Worm (Caenorhabditis elegans): ENCODE data around the gene rol-3.

Gene rol-3

DNA sequence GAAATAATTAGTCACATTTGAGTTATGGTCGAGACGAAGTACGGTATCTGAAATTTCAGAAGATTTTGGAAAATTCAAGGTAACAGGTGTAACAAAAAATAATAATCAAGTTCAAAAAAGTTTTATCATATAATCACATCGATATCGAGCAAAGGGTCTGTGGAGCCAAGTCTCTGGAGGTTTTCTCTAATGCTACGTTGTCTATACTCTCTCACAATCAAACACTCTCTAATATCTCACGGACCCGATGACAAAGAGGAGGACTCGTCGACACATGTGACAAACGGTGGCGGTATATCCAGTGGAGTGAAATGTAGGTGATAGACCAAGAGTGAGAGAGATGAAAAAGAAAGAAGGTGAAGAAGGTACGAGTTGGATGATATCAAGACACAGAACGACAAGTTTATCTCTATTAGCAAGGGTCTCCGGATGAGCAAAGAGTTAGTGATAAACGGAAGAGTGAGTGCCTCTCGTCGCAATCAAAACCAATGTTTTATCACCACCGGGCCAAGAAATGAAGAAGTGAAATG lies 42.3 kb downstream of the rol-3 start, which contains the start of gene F20D6.10 (continued):
- TF ChIP-seq hpl-2 (GFP tag; optimal IDR thresholded peaks at IDR 0.05) = no peak
- no peak for TF ChIP-seq C04F5.9 (tag; optimal IDR thresholded peaks at IDR 0.05)
- no peak for TF ChIP-seq nhr-19 (GFP tag; conservative IDR thresholded peaks at IDR 0.05)
- TF ChIP-seq fkh-10 (GFP tag; optimal IDR thresholded peaks at IDR 0.05) = no peak
- TF ChIP-seq sup-37 (GFP tag; optimal IDR thresholded peaks at IDR 0.05) = no peak
- no peak for TF ChIP-seq ceh-63 (GFP tag; optimal IDR thresholded peaks at IDR 0.05)
- no peak for TF ChIP-seq pax-3 (tag; optimal IDR thresholded peaks at IDR 0.05)
- no peak for TF ChIP-seq lin-13 (GFP tag; optimal IDR thresholded peaks at IDR 0.05)
- TF ChIP-seq efl-1 (optimal IDR thresholded peaks at IDR 0.05) = peak in 1 of 2 experiments; percentile 5
- peak in 1 of 2 experiments; percentile 20 for TF ChIP-seq efl-1 (GFP tag; optimal IDR thresholded peaks at IDR 0.05 in 1 of 2)
- peak; percentile 19 for TF ChIP-seq unc-130 (tag; optimal IDR thresholded peaks at IDR 0.05)
- TF ChIP-seq rnt-1 (tag; optimal IDR thresholded peaks at IDR 0.05) = peak; percentile 78
- peak; percentile 30 to 44 for TF ChIP-seq lsy-2 (tag; optimal IDR thresholded peaks at IDR 0.05)

DNA sequence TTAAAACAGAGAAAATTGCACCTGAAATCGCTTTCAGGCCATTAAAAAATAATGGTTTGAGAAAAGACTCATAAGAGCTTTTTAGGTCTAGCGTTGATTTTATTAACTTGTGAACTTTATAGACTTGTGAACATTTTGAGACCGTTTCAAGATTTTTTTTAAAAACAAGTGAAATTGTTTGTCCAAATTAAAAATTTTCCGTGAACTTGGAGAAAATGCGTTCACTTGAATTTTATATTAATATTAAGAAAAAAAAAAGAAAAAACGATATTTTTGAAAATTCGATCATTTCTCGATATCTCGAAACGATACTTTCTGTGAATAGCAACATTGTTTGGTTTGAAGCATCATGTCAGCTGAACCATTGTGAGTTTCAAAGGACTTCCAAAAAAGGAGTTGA lies 47.8 kb downstream of the rol-3 start, which contains the start of gene F20D6.1:
Gene F20D6.1, plus strand, starts transcription at position 301 of the 400 bp plus-strand sequence.
- TF ChIP-seq swsn-7 (tag; optimal IDR thresholded peaks at IDR 0.05) (no peak), aly-2 (tag; optimal IDR thresholded peaks at IDR 0.05) (no peak), nhr-85 (tag) (no peak), ceh-8 (GFP tag; optimal IDR thresholded peaks at IDR 0.05) (no peak), mdl-1 (tag; optimal IDR thresholded peaks at IDR 0.05) (no peak), ces-1 (GFP tag; optimal IDR thresholded peaks at IDR 0.05) (no peak)

DNA sequence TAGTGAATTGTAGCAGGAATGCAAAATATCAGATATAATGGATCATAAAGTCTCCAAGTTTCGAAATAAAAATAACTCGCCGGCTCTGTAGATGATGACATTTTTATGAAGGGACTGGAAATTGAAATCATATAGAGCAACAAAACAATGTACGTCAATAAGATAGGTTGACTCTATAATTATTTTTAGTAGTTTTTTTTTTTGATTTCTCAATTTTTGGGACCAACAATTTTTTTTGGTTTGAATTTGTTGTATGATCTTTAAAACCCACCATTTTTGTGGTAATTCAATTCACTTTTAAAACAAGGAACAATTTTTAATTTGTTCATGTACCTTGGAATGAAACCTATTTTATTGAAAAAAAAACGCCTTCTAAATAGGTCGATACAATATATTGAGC lies 48.2 kb downstream of the rol-3 start, which contains the start of gene F20D6.12:
Gene F20D6.12, minus strand, starts transcription at position 101 of the 400 bp plus-strand sequence.
- TF ChIP-seq C04F5.9 (tag; optimal IDR thresholded peaks at IDR 0.05) (no peak), aha-1 (tag; optimal IDR thresholded peaks at IDR 0.05) (no peak), fkh-10 (GFP tag; optimal IDR thresholded peaks at IDR 0.05) (no peak), unc-86 (tag; optimal IDR thresholded peaks at IDR 0.05) (no peak), snu-23 (GFP tag; optimal IDR thresholded peaks at IDR 0.05) (no peak), ets-5 (GFP tag; IDR thresholded peaks at IDR 0.05) (no peak), nhr-19 (GFP tag; conservative IDR thresholded peaks at IDR 0.05) (no peak), Y116A8C.19 (tag; optimal IDR thresholded peaks at IDR 0.05; ENCODE audit: borderline replicate concordance) (no peak), mab-9 (GFP tag; IDR thresholded peaks at IDR 0.05) (no peak), lin-15B (tag; optimal IDR thresholded peaks at IDR 0.05) (no peak), ama-1 (optimal IDR thresholded peaks at IDR 0.05) (no peak), elt-2 (tag; optimal IDR thresholded peaks at IDR 0.05) (no peak), egl-27 (tag; optimal IDR thresholded peaks at IDR 0.05) (no peak), nhr-90 (tag; optimal IDR thresholded peaks at IDR 0.05; ENCODE audit: poor library complexity) (no peak), swsn-7 (tag; optimal IDR thresholded peaks at IDR 0.05) (no peak), pqm-1 (tag; optimal IDR thresholded peaks at IDR 0.05) (no peak), nhr-12 (tag; optimal IDR thresholded peaks at IDR 0.05) (no peak)

DNA sequence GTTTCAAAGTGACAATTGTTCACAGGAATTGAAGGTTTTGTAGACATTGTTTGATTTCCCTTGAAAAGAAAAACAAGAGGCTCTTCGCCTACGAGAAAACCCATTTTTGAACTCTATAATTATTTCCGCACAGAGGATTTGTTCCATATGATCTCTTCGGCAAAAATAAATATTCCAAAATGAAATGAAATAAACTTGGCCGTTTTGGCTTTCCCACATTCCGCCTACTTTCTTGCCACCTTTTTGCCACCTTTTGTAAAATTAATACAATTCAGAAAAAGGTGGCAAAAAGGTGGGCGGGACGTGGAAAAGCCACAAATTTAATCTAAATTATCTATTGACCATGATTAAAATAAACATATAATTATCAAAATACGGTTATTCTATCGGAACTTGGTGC lies 49.8 kb downstream of the rol-3 start, which contains the start of gene F20D6.15:
Gene F20D6.15, minus strand, starts transcription at position 47 of the 400 bp plus-strand sequence.
- TF ChIP-seq sup-37 (GFP tag; optimal IDR thresholded peaks at IDR 0.05) (no peak), lin-13 (GFP tag; optimal IDR thresholded peaks at IDR 0.05) (no peak), unc-98 (GFP tag; IDR thresholded peaks at IDR 0.05) (no peak), nhr-28 (tag; optimal IDR thresholded peaks at IDR 0.05) (no peak), fkh-8 (tag; optimal IDR thresholded peaks at IDR 0.05) (no peak), lin-39 (tag; optimal IDR thresholded peaks at IDR 0.05) (no peak), pag-3 (tag; optimal IDR thresholded peaks at IDR 0.05; ENCODE audit: borderline replicate concordance, insufficient read depth) (no peak), unc-130 (tag; optimal IDR thresholded peaks at IDR 0.05) (no peak), grh-1 (GFP tag; IDR thresholded peaks at IDR 0.05) (no peak), hlh-17 (GFP tag; optimal IDR thresholded peaks at IDR 0.05; ENCODE audit: borderline replicate concordance) (no peak), nhr-19 (GFP tag; conservative IDR thresholded peaks at IDR 0.05) (no peak), aly-2 (tag; optimal IDR thresholded peaks at IDR 0.05) (no peak), lsy-2 (tag; optimal IDR thresholded peaks at IDR 0.05) (no peak), F16B12.6 (tag; optimal IDR thresholded peaks at IDR 0.05) (no peak), swsn-7 (tag; optimal IDR thresholded peaks at IDR 0.05) (no peak), nhr-76 (tag; optimal IDR thresholded peaks at IDR 0.05) (no peak), mdl-1 (tag; optimal IDR thresholded peaks at IDR 0.05) (no peak), ztf-4 (tag; optimal IDR thresholded peaks at IDR 0.05) (no peak), sox-4 (tag; optimal IDR thresholded peaks at IDR 0.05) (no peak), aha-1 (tag; optimal IDR thresholded peaks at IDR 0.05) (no peak)
